Worm (Caenorhabditis elegans): ENCODE results near the gene F35F10.13.

ce11 chrV:3324178-3324577 is 5.3 kb upstream of the F35F10.13 start, which contains the start of gene C17B7.8:
- no peak for TF ChIP-seq snpc-4 (tag; optimal IDR thresholded peaks at IDR 0.05)
- no peak for TF ChIP-seq ceh-62 (tag; optimal IDR thresholded peaks at IDR 0.05)
- no peak for TF ChIP-seq Y75B8A.6 (GFP tag; IDR thresholded peaks at IDR 0.05)
- no peak for TF ChIP-seq unc-39 (tag; optimal IDR thresholded peaks at IDR 0.05)
- no peak for TF ChIP-seq nhr-76 (tag; optimal IDR thresholded peaks at IDR 0.05)
- TF ChIP-seq R02D3.7 (tag; optimal IDR thresholded peaks at IDR 0.05): no peak
- TF ChIP-seq Y48G9A.11 (GFP tag; IDR thresholded peaks at IDR 0.05): no peak
- no peak for TF ChIP-seq Y105C5A.15 (GFP tag; IDR thresholded peaks at IDR 0.05)
- TF ChIP-seq Y5F2A.4 (GFP tag; optimal IDR thresholded peaks at IDR 0.05): no peak
